Worm (Caenorhabditis elegans) whole organism, young adult: Measurements from ENCODE around the gene C15H11.10.

ENCODE experiments used
- B0336.3 ChIP-seq: fragments of 200-800 bp; sonication (Bioruptor generic); IDR thresholded peaks from 2 replicates; pipeline ENCODE4 v1.3.6; 2022; ENCODE audit warnings: missing genetic modification characterization, missing compliant biosample characterization
- F37B4.10 ChIP-seq: fragments of 200-800 bp; sonication (Bioruptor generic); IDR thresholded peaks from 2 replicates; pipeline ENCODE4 v1.3.6; 2022; ENCODE audit warnings: missing genetic modification characterization, missing compliant biosample characterization
- T07F8.4 ChIP-seq: sonication (generic microtip); optimal IDR thresholded peaks from 2 replicates; lab custom pipeline; 2016; ENCODE audit warnings: mild to moderate bottlenecking, missing genetic modification characterization, moderate library complexity, missing compliant biosample characterization
- Y53F4B.3 ChIP-seq: fragments of 200-800 bp; sonication (Bioruptor generic); IDR thresholded peaks from 2 replicates; pipeline ENCODE4 v1.3.6; 2022; ENCODE audit warnings: missing genetic modification reagents, missing genetic modification characterization, missing compliant biosample characterization
- ceh-40 ChIP-seq: fragments of 200-800 bp; sonication (Bioruptor generic); IDR thresholded peaks from 2 replicates; pipeline ENCODE4 v1.3.6; 2022; ENCODE audit warnings: missing genetic modification characterization, missing compliant biosample characterization
- dpff-1 ChIP-seq: sonication (generic microtip); optimal IDR thresholded peaks from 2 replicates; lab custom pipeline; 2017; ENCODE audit warnings: mild to moderate bottlenecking, missing genetic modification characterization, missing compliant biosample characterization
- ekl-4 ChIP-seq: fragments of 200-800 bp; sonication (Bioruptor generic); IDR thresholded peaks from 2 replicates; pipeline ENCODE4 v1.3.6; 2022; ENCODE audit warnings: missing genetic modification reagents, missing genetic modification characterization, missing compliant biosample characterization
- hlh-26 ChIP-seq: fragments of 200-800 bp; sonication (Bioruptor generic); conservative IDR thresholded peaks from 2 replicates; pipeline ENCODE4 v1.3.6; 2022; ENCODE audit warnings: missing genetic modification reagents, missing genetic modification characterization, missing compliant biosample characterization
- hmg-20 ChIP-seq: fragments of 200-800 bp; sonication (Bioruptor generic); IDR thresholded peaks from 2 replicates; pipeline ENCODE4 v1.3.6; 2022; ENCODE audit warnings: missing genetic modification reagents, missing genetic modification characterization, missing compliant biosample characterization
- lag-1 ChIP-seq: fragments of 200-800 bp; sonication (Bioruptor generic); IDR thresholded peaks from 2 replicates; pipeline ENCODE4 v1.3.6; 2022; ENCODE audit warnings: missing genetic modification reagents, missing genetic modification characterization, missing compliant biosample characterization
- lsl-1 ChIP-seq: fragments of 200-800 bp; sonication (Bioruptor generic); optimal IDR thresholded peaks from 2 replicates; lab custom pipeline; 2018; ENCODE audit warnings: mild to moderate bottlenecking, missing genetic modification characterization, moderate library complexity, missing compliant biosample characterization
- nfyb-1 ChIP-seq: fragments of 200-800 bp; sonication (Bioruptor generic); IDR thresholded peaks from 2 replicates; pipeline ENCODE4 v1.3.6; 2022; ENCODE audit warnings: missing genetic modification reagents, missing genetic modification characterization, missing compliant biosample characterization
- pbrm-1 ChIP-seq: fragments of 200-800 bp; sonication (Bioruptor generic); IDR thresholded peaks from 2 replicates; pipeline ENCODE4 v1.3.6; 2022; ENCODE audit warnings: missing genetic modification reagents, missing genetic modification characterization, missing compliant biosample characterization
- snpc-1.3 ChIP-seq: sonication (generic microtip); optimal IDR thresholded peaks from 2 replicates; lab custom pipeline; 2017; ENCODE audit warnings: missing genetic modification characterization, mild to moderate bottlenecking, missing compliant biosample characterization, antibody characterized with exemption, moderate library complexity, missing genotype, missing genetic modification reagents; ENCODE audit not compliant: insufficient read depth

ce11 chrV:14419855-14420254 lies 27.9 kb downstream of the C15H11.10 start:
- TF ChIP-seq snpc-1.3 (tag; lab: Kevin White, UChicago) (no peak), pbrm-1 (GFP tag; lab: Robert Waterston, UW) (peak; percentile 51; the same call in 1 of the 2 replicates), Y53F4B.3 (no peak), F37B4.10 (GFP tag; lab: Robert Waterston, UW) (no peak), lsl-1 (no peak), B0336.3 (no peak), ekl-4 (GFP tag; lab: Robert Waterston, UW) (no peak), nfyb-1 (GFP tag; lab: Robert Waterston, UW) (no peak), dpff-1 (no peak), T07F8.4 (no peak), hmg-20 (GFP tag; lab: Robert Waterston, UW) (no peak), lag-1 (no peak), hlh-26 (GFP tag; lab: Robert Waterston, UW) (no peak), ceh-40 (GFP tag; lab: Robert Waterston, UW) (no peak)
